Worm (Caenorhabditis elegans) whole organism, L2 larva: ENCODE measurements around the gene C50D2.1.

ENCODE experiments used
- ama-1 ChIP-seq: fragments of 150-350 bp; optimal IDR thresholded peaks from 2 replicates; lab custom pipeline; 2018; ENCODE audit warnings: inconsistent platforms
- crh-2 ChIP-seq: sonication (generic microtip); optimal IDR thresholded peaks from 2 replicates; lab custom pipeline; 2017; ENCODE audit warnings: missing biosample characterization, missing genetic modification characterization
- unc-39 ChIP-seq: fragments of 150-350 bp; optimal IDR thresholded peaks from 2 replicates; lab custom pipeline; 2014; ENCODE audit warnings: missing biosample characterization, missing genetic modification characterization

DNA sequence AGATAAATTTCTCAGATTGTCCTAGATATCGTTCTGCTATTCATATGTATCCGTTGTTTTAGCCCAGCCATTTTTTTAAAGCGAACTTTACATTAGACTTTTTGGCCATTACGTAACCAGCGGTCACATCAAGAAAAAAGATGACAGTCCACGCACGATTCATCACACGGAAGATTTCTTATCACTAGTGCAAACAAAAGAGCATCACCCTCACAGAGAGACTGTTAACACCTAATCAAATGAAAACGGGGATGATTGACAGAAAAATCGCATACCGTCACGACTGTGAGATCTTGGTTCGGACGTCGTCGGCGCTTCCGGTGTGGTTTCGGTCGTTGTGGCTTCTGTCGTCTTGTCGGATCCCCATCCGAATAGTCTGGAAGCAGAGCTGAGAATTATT is 34.7 kb upstream of the C50D2.1 start:
- TF ChIP-seq ama-1 (lab: Kevin White, UChicago): no peak
- no peak for TF ChIP-seq unc-39 (tag; lab: Kevin White, UChicago)
- no peak for TF ChIP-seq crh-2
